Worm (Caenorhabditis elegans) whole organism, L2 larva: ENCODE data around the gene nspe-5.

Experiments
- F13H6.1 ChIP-seq: sonication (generic microtip); optimal IDR thresholded peaks from 2 replicates; lab custom pipeline; 2016; ENCODE audit warnings: missing genetic modification characterization, missing compliant biosample characterization
- ZK546.5 ChIP-seq: sonication (generic microtip); optimal IDR thresholded peaks from 2 replicates; lab custom pipeline; 2017; ENCODE audit warnings: missing biosample characterization, missing genetic modification characterization
- elt-3 ChIP-seq: sonication (generic microtip); optimal IDR thresholded peaks from 2 replicates; lab custom pipeline; 2017; ENCODE audit warnings: missing biosample characterization, missing genetic modification characterization
- skn-1 ChIP-seq: sonication (generic microtip); optimal IDR thresholded peaks from 2 replicates; lab custom pipeline; 2017; ENCODE audit warnings: missing biosample characterization, missing genetic modification characterization
- unc-62 ChIP-seq: fragments of 150-350 bp; optimal IDR thresholded peaks from 2 replicates; lab custom pipeline; 2014; ENCODE audit warnings: missing biosample characterization, missing genetic modification reagents, missing genetic modification characterization

- TF ChIP-seq ZK546.5 (tag; lab: Kevin White, UChicago) (no peak), elt-3 (no peak), F13H6.1 (tag; lab: Kevin White, UChicago) (no peak), unc-62 (GFP tag; lab: Kevin White, UChicago) (no peak), skn-1 (no peak)
Observed at ce11 chrII:12634749-12635318, 6.2 kb downstream of the nspe-5 start, which contains the start of gene Y38E10A.17.
